Fruit fly (Drosophila melanogaster) whole organism, embryonic: Measurements from ENCODE around the gene cher.

ENCODE experiments used
- B-H1 ChIP-seq: fragments of 200-800 bp; sonication (Bioruptor generic); IDR thresholded peaks from 3 replicates; pipeline ENCODE4 v1.3.6; 2022; ENCODE audit warnings: missing biosample characterization, missing genetic modification characterization
- Bteb2 ChIP-seq: fragments of 200-800 bp; sonication (Bioruptor generic); optimal IDR thresholded peaks from 2 replicates; lab custom pipeline; 2016; ENCODE audit warnings: missing biosample characterization, missing genetic modification characterization
- CG10431 ChIP-seq: fragments of 200-800 bp; sonication (Bioruptor generic); optimal IDR thresholded peaks from 3 replicates; lab custom pipeline; 2018; ENCODE audit warnings: missing biosample characterization, mild to moderate bottlenecking, missing genetic modification characterization
- CG10462 ChIP-seq: fragments of 200-800 bp; sonication (Bioruptor generic); optimal IDR thresholded peaks from 2 replicates; lab custom pipeline; 2016; ENCODE audit warnings: missing biosample characterization, missing genetic modification characterization
- CG10565 ChIP-seq: fragments of 200-800 bp; sonication (Bioruptor generic); optimal IDR thresholded peaks from 3 replicates; lab custom pipeline; 2016; ENCODE audit warnings: missing biosample characterization, mild to moderate bottlenecking, missing genetic modification characterization
- CG11456 ChIP-seq: fragments of 200-800 bp; sonication (Bioruptor generic); IDR thresholded peaks from 3 replicates; pipeline ENCODE4 v1.3.6; 2022; ENCODE audit warnings: missing biosample characterization, missing genetic modification characterization
- CG15011 ChIP-seq: fragments of 200-800 bp; sonication (Bioruptor generic); optimal IDR thresholded peaks from 3 replicates; lab custom pipeline; 2018; ENCODE audit warnings: missing biosample characterization, mild to moderate bottlenecking, missing genetic modification characterization
- CG1529 ChIP-seq: fragments of 200-800 bp; sonication (Bioruptor generic); optimal IDR thresholded peaks from 3 replicates; lab custom pipeline; 2018; ENCODE audit warnings: missing biosample characterization, missing genetic modification characterization
- CG15479 ChIP-seq: fragments of 200-800 bp; sonication (Bioruptor generic); optimal IDR thresholded peaks from 3 replicates; lab custom pipeline; 2019; ENCODE audit warnings: missing biosample characterization, mild to moderate bottlenecking, missing genetic modification characterization, moderate library complexity
- CG1603 ChIP-seq: fragments of 200-800 bp; sonication (Bioruptor generic); optimal IDR thresholded peaks from 2 replicates; lab custom pipeline; 2019; ENCODE audit warnings: missing biosample characterization, mild to moderate bottlenecking, missing genetic modification characterization, moderate library complexity
- CG18011 ChIP-seq: fragments of 200-800 bp; sonication (Bioruptor generic); optimal IDR thresholded peaks from 2 replicates; lab custom pipeline; 2017; ENCODE audit warnings: missing biosample characterization, missing genetic modification characterization, mild to moderate bottlenecking, moderate library complexity, missing genotype
- CG18476 ChIP-seq: fragments of 200-800 bp; sonication (Bioruptor generic); optimal IDR thresholded peaks from 2 replicates; lab custom pipeline; 2016; ENCODE audit warnings: missing biosample characterization, mild to moderate bottlenecking, missing genetic modification characterization
- CG18599 ChIP-seq: fragments of 200-800 bp; sonication (Bioruptor generic); optimal IDR thresholded peaks from 3 replicates; lab custom pipeline; 2017; ENCODE audit warnings: missing biosample characterization, missing genetic modification characterization, mild to moderate bottlenecking, moderate library complexity, missing genetic modification reagents
- CG2129 ChIP-seq: fragments of 200-800 bp; sonication (Bioruptor generic); IDR thresholded peaks from 2 replicates; pipeline ENCODE4 v1.3.6; 2022; ENCODE audit warnings: missing biosample characterization, missing genetic modification characterization; ENCODE audit not compliant: partially characterized antibody
- CG2199 ChIP-seq: fragments of 200-800 bp; sonication (Bioruptor generic); IDR thresholded peaks from 3 replicates; pipeline ENCODE4 v1.3.6; 2022; ENCODE audit warnings: missing biosample characterization, missing genetic modification characterization
- CG30020 ChIP-seq: fragments of 200-800 bp; optimal IDR thresholded peaks from 2 replicates; lab custom pipeline; 2019; ENCODE audit warnings: missing biosample characterization, mild to moderate bottlenecking, missing genetic modification characterization, moderate library complexity
- CG33557 ChIP-seq: fragments of 200-800 bp; sonication (Bioruptor generic); optimal IDR thresholded peaks from 2 replicates; lab custom pipeline; 2019; ENCODE audit warnings: missing biosample characterization, mild to moderate bottlenecking, missing genetic modification characterization, moderate library complexity
- CG34376 ChIP-seq: fragments of 200-800 bp; sonication (Bioruptor generic); optimal IDR thresholded peaks from 2 replicates; lab custom pipeline; 2018; ENCODE audit warnings: missing biosample characterization, mild to moderate bottlenecking, missing genetic modification characterization
- CG4617 ChIP-seq: fragments of 200-800 bp; sonication (Bioruptor generic); optimal IDR thresholded peaks from 3 replicates; lab custom pipeline; 2016; ENCODE audit warnings: missing biosample characterization, missing genetic modification characterization, borderline replicate concordance
- D ChIP-seq, 2 experiments: fragments of 200-800 bp in 1 of 2; fragments of >200 bp in 1 of 2; sonication (Bioruptor generic) in 1 of 2; optimal IDR thresholded peaks; 2 replicates in 1 of 2; 3 replicates in 1 of 2; lab custom pipeline; 2017; ENCODE audit warnings: mild to moderate bottlenecking in 1 of 2, missing biosample characterization in 1 of 2, missing genetic modification characterization in 1 of 2, missing genetic modification reagents in 1 of 2
- HLH3B ChIP-seq: fragments of 200-800 bp; sonication (Bioruptor generic); IDR thresholded peaks from 2 replicates; pipeline ENCODE4 v1.3.6; 2022; ENCODE audit warnings: missing biosample characterization, missing genetic modification characterization
- Lim3 ChIP-seq: fragments of 200-800 bp; sonication (Bioruptor generic); IDR thresholded peaks from 2 replicates; pipeline ENCODE4 v1.3.6; 2022; ENCODE audit warnings: missing biosample characterization, missing genetic modification characterization
- Pdp1 ChIP-seq, 2 experiments: fragments of 200-800 bp; sonication (Bioruptor generic); optimal IDR thresholded peaks; 3 replicates each; lab custom pipeline; 2016; ENCODE audit warnings: missing biosample characterization in 2 of 2, missing genetic modification characterization in 2 of 2, mild to moderate bottlenecking in 1 of 2, moderate library complexity in 1 of 2
- Rx ChIP-seq: fragments of 200-800 bp; sonication (Bioruptor generic); IDR thresholded peaks from 2 replicates; pipeline ENCODE4 v1.3.6; 2022; ENCODE audit warnings: missing biosample characterization, missing genetic modification characterization
- Sin3A ChIP-seq: fragments of >200 bp; optimal IDR thresholded peaks from 2 replicates; lab custom pipeline; 2018
- Taf1 ChIP-seq: fragments of 200-800 bp; sonication (Bioruptor generic); IDR thresholded peaks from 2 replicates; pipeline ENCODE4 v1.3.6; 2022; ENCODE audit warnings: missing biosample characterization, missing genetic modification characterization
- Trl ChIP-seq, 3 experiments: fragments of >200 bp in 2 of 3; fragments of 200-800 bp in 1 of 3; sonication (Bioruptor generic) in 1 of 3; optimal IDR thresholded peaks; 2 replicates in 1 of 3; 3 replicates in 2 of 3; lab custom pipeline; 2016 to 2017; ENCODE audit warnings: missing biosample characterization in 1 of 3, missing genetic modification characterization in 1 of 3
- YL-1 ChIP-seq: fragments of 200-800 bp; sonication (Bioruptor generic); optimal IDR thresholded peaks from 3 replicates; lab custom pipeline; 2017; ENCODE audit warnings: missing biosample characterization, mild to moderate bottlenecking, missing genetic modification characterization
- az2 ChIP-seq: fragments of 200-800 bp; sonication (Bioruptor generic); optimal IDR thresholded peaks from 3 replicates; lab custom pipeline; 2016; ENCODE audit warnings: missing biosample characterization, missing genetic modification characterization
- danr ChIP-seq: fragments of 200-800 bp; sonication (Bioruptor generic); IDR thresholded peaks from 2 replicates; pipeline ENCODE4 v1.3.6; 2022; ENCODE audit warnings: missing biosample characterization, missing genetic modification characterization
- dpn ChIP-seq, 2 experiments: fragments of 200-800 bp; sonication (Bioruptor generic); optimal IDR thresholded peaks; 3 replicates each; lab custom pipeline; 2016; ENCODE audit warnings: missing biosample characterization in 2 of 2, missing genetic modification characterization in 2 of 2
- grn ChIP-seq: fragments of 200-800 bp; sonication (Bioruptor generic); optimal IDR thresholded peaks from 3 replicates; lab custom pipeline; 2017; ENCODE audit warnings: missing biosample characterization, missing genetic modification characterization
- kah ChIP-seq: fragments of 200-800 bp; sonication (Bioruptor generic); optimal IDR thresholded peaks from 2 replicates; lab custom pipeline; 2018; ENCODE audit warnings: missing biosample characterization, mild to moderate bottlenecking, missing genetic modification characterization
- klu ChIP-seq: fragments of 200-800 bp; sonication (Bioruptor generic); IDR thresholded peaks from 2 replicates; pipeline ENCODE4 v1.3.6; 2022; ENCODE audit warnings: missing biosample characterization, missing genetic modification characterization
- lbe ChIP-seq: fragments of 200-800 bp; sonication (Bioruptor generic); optimal IDR thresholded peaks from 2 replicates; lab custom pipeline; 2016; ENCODE audit warnings: missing biosample characterization, mild to moderate bottlenecking, missing genetic modification characterization
- nau ChIP-seq: fragments of 200-800 bp; sonication (Bioruptor generic); optimal IDR thresholded peaks from 3 replicates; lab custom pipeline; 2017; ENCODE audit warnings: missing biosample characterization, mild to moderate bottlenecking, missing genetic modification characterization, missing genetic modification reagents
- org-1 ChIP-seq: fragments of 200-800 bp; sonication (Bioruptor generic); optimal IDR thresholded peaks from 2 replicates; lab custom pipeline; 2017; ENCODE audit warnings: missing biosample characterization, missing genetic modification characterization
- pfk ChIP-seq: fragments of 200-800 bp; sonication (Bioruptor generic); optimal IDR thresholded peaks from 2 replicates; lab custom pipeline; 2018; ENCODE audit warnings: missing biosample characterization, mild to moderate bottlenecking, missing genetic modification characterization, moderate library complexity
- sens-2 ChIP-seq: fragments of 200-800 bp; sonication (Bioruptor generic); IDR thresholded peaks from 2 replicates; pipeline ENCODE4 v1.3.6; 2022; ENCODE audit warnings: missing biosample characterization, missing genetic modification characterization
- sna ChIP-seq: fragments of 200-800 bp; sonication (Bioruptor generic); IDR thresholded peaks from 2 replicates; pipeline ENCODE4 v1.3.6; 2022; ENCODE audit warnings: missing biosample characterization, missing genetic modification characterization; ENCODE audit not compliant: partially characterized antibody
- stc ChIP-seq: fragments of 200-800 bp; sonication (Bioruptor generic); IDR thresholded peaks from 2 replicates; pipeline ENCODE4 v1.3.6; 2022; ENCODE audit warnings: missing biosample characterization, missing genetic modification characterization
- tup ChIP-seq: fragments of 200-800 bp; sonication (Bioruptor generic); optimal IDR thresholded peaks from 2 replicates; lab custom pipeline; 2016; ENCODE audit warnings: missing biosample characterization, mild to moderate bottlenecking, missing genetic modification characterization, moderate library complexity
- twi ChIP-seq: fragments of 200-800 bp; optimal IDR thresholded peaks from 2 replicates; lab custom pipeline; 2019; ENCODE audit warnings: missing biosample characterization, mild to moderate bottlenecking, missing genetic modification characterization, moderate library complexity
- unpg ChIP-seq: fragments of 200-800 bp; sonication (Bioruptor generic); optimal IDR thresholded peaks from 3 replicates; lab custom pipeline; 2018; ENCODE audit warnings: missing biosample characterization, mild to moderate bottlenecking, missing genetic modification characterization, moderate library complexity
- wor ChIP-seq: fragments of 200-800 bp; sonication (Bioruptor generic); IDR thresholded peaks from 2 replicates; pipeline ENCODE4 v1.3.6; 2022; ENCODE audit warnings: missing biosample characterization, missing genetic modification characterization
- zen ChIP-seq: fragments of 200-800 bp; sonication (Bioruptor generic); optimal IDR thresholded peaks from 3 replicates; lab custom pipeline; 2018; ENCODE audit warnings: missing biosample characterization, mild to moderate bottlenecking, missing genetic modification characterization, moderate library complexity

The cher gene

dm6 chr3R:17079859-17080255, 45.3 kb downstream of the cher start, which contains the start of the genes Keap1 and kuk (continued):
- TF ChIP-seq pfk (GFP tag; lab: Kevin White, UChicago) (peak; percentile 29), CG30020 (tag; lab: Kevin White, UChicago) (peak; percentile 9), dpn (GFP tag; optimal IDR thresholded peaks at IDR 0.05; lab: Kevin White, UChicago) (peak; percentile 65 to 71), az2 (GFP tag; lab: Kevin White, UChicago) (peak; percentile 50), CG10565 (GFP tag; lab: Kevin White, UChicago) (no peak), CG10431 (GFP tag; lab: Kevin White, UChicago) (peak; percentile 70), tup (GFP tag; lab: Kevin White, UChicago) (peak; percentile 23), Rx (peak; percentile 5; the same call in 1 of the 2 replicates), org-1 (GFP tag; lab: Kevin White, UChicago) (no peak), lbe (peak; percentile 62), Bteb2 (GFP tag; lab: Kevin White, UChicago) (peak; percentile 49), CG11456 (GFP tag; lab: Robert Waterston, UW) (0 out of 3 replicates have a peak, but pooled peaks have one; percentile 66), klu (GFP tag; lab: Robert Waterston, UW) (no peak), Sin3A (lab: Kevin White, UChicago) (peak; percentile 85), HLH3B (GFP tag; lab: Robert Waterston, UW) (no peak)
- TF ChIP-seq, all 482 proteins: peak for 272

dm6 chr3R:17078961-17079858, 46.0 kb downstream of the cher start:
- TF ChIP-seq wor (no peak), CG11456 (GFP tag; lab: Robert Waterston, UW) (no peak), CG18476 (GFP tag; lab: Kevin White, UChicago) (no peak), Taf1 (GFP tag; lab: Robert Waterston, UW) (peak; percentile 21; the same call in 1 of the 2 replicates), sens-2 (no peak), unpg (peak; percentile 23), CG2129 (GFP tag; lab: Robert Waterston, UW) (no peak), stc (GFP tag; lab: Robert Waterston, UW) (no peak), zen (tag; lab: Kevin White, UChicago) (no peak), Lim3 (GFP tag; lab: Robert Waterston, UW) (no peak), CG15011 (GFP tag; lab: Kevin White, UChicago) (peak; percentile 26), CG4617 (GFP tag; lab: Kevin White, UChicago) (no peak), CG10462 (GFP tag; lab: Kevin White, UChicago) (no peak), Trl (optimal IDR thresholded peaks at IDR 0.05; lab: Kevin White, UChicago) (peak in 1 of 2 experiments; percentile 14), Trl (GFP tag; optimal IDR thresholded peaks at IDR 0.05; lab: Kevin White, UChicago) (no peak), D (optimal IDR thresholded peaks at IDR 0.05; lab: Kevin White, UChicago) (peak; percentile 84), D (GFP tag; optimal IDR thresholded peaks at IDR 0.05; lab: Kevin White, UChicago) (peak; percentile 11), CG34376 (peak; percentile 41), danr (GFP tag; lab: Robert Waterston, UW) (no peak), CG18011 (GFP tag; lab: Kevin White, UChicago) (no peak), CG18599 (GFP tag; lab: Kevin White, UChicago) (no peak), nau (GFP tag; lab: Kevin White, UChicago) (peak; percentile 71), grn (GFP tag; lab: Kevin White, UChicago) (peak; percentile 26), YL-1 (GFP tag; lab: Kevin White, UChicago) (peak; percentile 13), CG1529 (GFP tag; lab: Kevin White, UChicago) (peak; percentile 11), sna (no peak), B-H1 (GFP tag; lab: Robert Waterston, UW) (no peak), kah (GFP tag; lab: Kevin White, UChicago) (peak; percentile 65), twi (tag; lab: Kevin White, UChicago) (peak; percentile 95), CG15479 (GFP tag; lab: Kevin White, UChicago) (peak; percentile 95), Pdp1 (GFP tag; optimal IDR thresholded peaks at IDR 0.05; lab: Kevin White, UChicago) (peak in 1 of 2 experiments; percentile 57), CG1603 (tag; lab: Kevin White, UChicago) (peak; percentile 20), CG2199 (GFP tag; lab: Robert Waterston, UW) (0 out of 3 replicates have a peak, but pooled peaks have one; percentile 59), CG33557 (GFP tag; lab: Kevin White, UChicago) (peak; percentile 63)
